Worm (Caenorhabditis elegans): ENCODE results near the gene F54C9.7.

DNA sequence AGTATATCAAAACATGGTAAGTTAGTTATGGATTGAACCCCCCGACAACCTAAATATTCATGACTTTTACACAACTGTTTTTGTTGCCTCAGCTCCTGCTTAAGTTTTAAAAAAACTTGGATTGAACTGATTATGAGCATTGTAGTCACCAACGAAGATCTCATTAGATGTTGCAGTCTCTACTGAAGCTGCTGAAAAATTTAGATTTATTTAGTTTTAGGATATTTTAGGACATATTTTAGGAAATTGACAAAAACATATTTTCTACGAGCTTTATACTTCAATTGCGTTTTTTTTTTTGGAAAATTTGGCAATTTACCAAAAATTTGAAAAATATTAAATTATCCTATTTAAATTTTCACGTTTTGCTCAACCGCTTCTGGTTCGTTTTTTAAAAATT lies 11.1 kb upstream of the F54C9.7 start, which contains the start of gene F54C9.14:
- no peak for TF ChIP-seq unc-39 (tag; optimal IDR thresholded peaks at IDR 0.05)
- TF ChIP-seq sptf-1 (tag; optimal IDR thresholded peaks at IDR 0.05) = no peak
- no peak for TF ChIP-seq ces-1 (GFP tag; optimal IDR thresholded peaks at IDR 0.05)
- TF ChIP-seq ztf-11 (tag; optimal IDR thresholded peaks at IDR 0.05) = no peak
- TF ChIP-seq lin-13 (tag; optimal IDR thresholded peaks at IDR 0.05) = no peak
- no peak for TF ChIP-seq zip-8 (tag; optimal IDR thresholded peaks at IDR 0.05)
- TF ChIP-seq snpc-4 (tag; optimal IDR thresholded peaks at IDR 0.05) = no peak
- no peak for TF ChIP-seq nhr-237 (tag; optimal IDR thresholded peaks at IDR 0.05)
- no peak for TF ChIP-seq drap-1 (GFP tag; optimal IDR thresholded peaks at IDR 0.05)
